Worm (Caenorhabditis elegans): ENCODE results near the gene cytb-5.1.

ce11 chrX:14003538-14003937, 1.8 kb downstream of the cytb-5.1 start:
- TF ChIP-seq fkh-10 (GFP tag; optimal IDR thresholded peaks at IDR 0.05) (no peak), dve-1 (tag; optimal IDR thresholded peaks at IDR 0.05; ENCODE audit: insufficient read depth) (peak; percentile 5), ceh-82 (tag; optimal IDR thresholded peaks at IDR 0.05) (no peak), lin-15B (tag; optimal IDR thresholded peaks at IDR 0.05) (no peak), nhr-237 (tag; optimal IDR thresholded peaks at IDR 0.05) (no peak), lsy-2 (tag; optimal IDR thresholded peaks at IDR 0.05) (no peak), F44E2.7 (GFP tag; IDR thresholded peaks at IDR 0.05) (no peak), nhr-102 (tag; optimal IDR thresholded peaks at IDR 0.05) (no peak), cey-2 (tag; optimal IDR thresholded peaks at IDR 0.05; ENCODE audit: borderline replicate concordance, insufficient read depth) (no peak), F37D6.2 (tag; optimal IDR thresholded peaks at IDR 0.05) (no peak), ama-1 (optimal IDR thresholded peaks at IDR 0.05) (no peak), ZK546.5 (tag; optimal IDR thresholded peaks at IDR 0.05) (no peak), tag-97 (GFP tag; IDR thresholded peaks at IDR 0.05) (no peak), aly-2 (tag; optimal IDR thresholded peaks at IDR 0.05) (no peak)

Measured in whole organism, L4 larva.